Worm (Caenorhabditis elegans): Measurements from ENCODE around the gene ZK938.12.

ZK938.12 gene

ce11 chrII:9831033-9831432 lies at the start of gene ZK938.12:
ZK938.12 (plus strand) TSS chrII:9831333.
- TF ChIP-seq pag-3 (tag; optimal IDR thresholded peaks at IDR 0.05; ENCODE audit: borderline replicate concordance, insufficient read depth) (no peak), zip-4 (GFP tag; optimal IDR thresholded peaks at IDR 0.05) (no peak), dsc-1 (tag; optimal IDR thresholded peaks at IDR 0.05) (no peak), fkh-4 (tag; optimal IDR thresholded peaks at IDR 0.05; ENCODE audit: borderline replicate concordance) (no peak), nhr-237 (tag; optimal IDR thresholded peaks at IDR 0.05) (no peak), egl-27 (tag; optimal IDR thresholded peaks at IDR 0.05) (no peak), ceh-82 (tag; optimal IDR thresholded peaks at IDR 0.05) (no peak), pax-3 (tag; optimal IDR thresholded peaks at IDR 0.05) (no peak), ces-1 (GFP tag; optimal IDR thresholded peaks at IDR 0.05) (no peak), unc-30 (tag; optimal IDR thresholded peaks at IDR 0.05) (no peak), nhr-28 (tag; optimal IDR thresholded peaks at IDR 0.05) (no peak), mep-1 (tag; optimal IDR thresholded peaks at IDR 0.05) (no peak), unc-98 (GFP tag; IDR thresholded peaks at IDR 0.05) (no peak), ceh-90 (tag; optimal IDR thresholded peaks at IDR 0.05) (no peak)

- TF ChIP-seq unc-130 (tag; optimal IDR thresholded peaks at IDR 0.05) (no peak), nhr-20 (tag; optimal IDR thresholded peaks at IDR 0.05) (peak; percentile 38), elt-2 (tag; optimal IDR thresholded peaks at IDR 0.05) (peak; percentile 29)
Observed at ce11 chrII:9781842-9782241, 49.3 kb upstream of the ZK938.12 start, which contains the start of gene cyp-13A1. cyp-13A1 (minus strand) TSS chrII:9781997.

- no peak for TF ChIP-seq nhr-84 (tag; optimal IDR thresholded peaks at IDR 0.05)
- TF ChIP-seq lir-3 (tag; optimal IDR thresholded peaks at IDR 0.05; ENCODE audit: poor library complexity), result no peak
- no peak for TF ChIP-seq sup-37 (GFP tag; optimal IDR thresholded peaks at IDR 0.05)
- no peak for TF ChIP-seq pag-3 (tag; optimal IDR thresholded peaks at IDR 0.05; ENCODE audit: borderline replicate concordance, insufficient read depth)
- no peak for TF ChIP-seq fos-1 (tag; optimal IDR thresholded peaks at IDR 0.05)
Observed at ce11 chrII:9782337-9782736, 48.8 kb upstream of the ZK938.12 start, which contains the start of gene T10B9.14. T10B9.14 (minus strand) TSS chrII:9782437.

ce11 chrII:9786215-9786614 lies 44.9 kb upstream of the ZK938.12 start:
- TF ChIP-seq unc-62 (GFP tag; optimal IDR thresholded peaks at IDR 0.05), result no peak
- no peak for TF ChIP-seq efl-1 (optimal IDR thresholded peaks at IDR 0.05)
- peak in 1 of 2 experiments; percentile 84 for TF ChIP-seq efl-1 (GFP tag; optimal IDR thresholded peaks at IDR 0.05 in 1 of 2)

ce11 chrII:9787395-9788152 lies 43.6 kb upstream of the ZK938.12 start, which contains the start of gene cyp-13A2:
cyp-13A2 (minus strand) TSS chrII:9787629.
- TF ChIP-seq unc-62 (GFP tag; optimal IDR thresholded peaks at IDR 0.05), result no peak
- TF ChIP-seq fos-1 (tag; optimal IDR thresholded peaks at IDR 0.05), result peak; percentile 36
- no peak for TF ChIP-seq Y116A8C.19 (tag; optimal IDR thresholded peaks at IDR 0.05; ENCODE audit: borderline replicate concordance)
- no peak for TF ChIP-seq nhr-28 (tag; optimal IDR thresholded peaks at IDR 0.05)
- TF ChIP-seq ets-5 (GFP tag; IDR thresholded peaks at IDR 0.05), result no peak
- TF ChIP-seq C34B4.2 (tag; optimal IDR thresholded peaks at IDR 0.05), result no peak
- TF ChIP-seq sup-37 (GFP tag; optimal IDR thresholded peaks at IDR 0.05), result no peak
- TF ChIP-seq lin-15B (tag; optimal IDR thresholded peaks at IDR 0.05), result no peak
- no peak for TF ChIP-seq ces-1 (GFP tag; optimal IDR thresholded peaks at IDR 0.05)
- TF ChIP-seq irx-1 (tag; optimal IDR thresholded peaks at IDR 0.05), result peak; percentile 23
- TF ChIP-seq hlh-17 (GFP tag; optimal IDR thresholded peaks at IDR 0.05; ENCODE audit: borderline replicate concordance), result no peak
- no peak for TF ChIP-seq hlh-4 (tag; optimal IDR thresholded peaks at IDR 0.05)
- 0 out of 2 replicates have a peak, but pooled peaks have one; percentile 45 for TF ChIP-seq grh-1 (GFP tag; IDR thresholded peaks at IDR 0.05)
- no peak for TF ChIP-seq zag-1 (tag; optimal IDR thresholded peaks at IDR 0.05)
- peak; percentile 57 for TF ChIP-seq nhr-77 (tag; optimal IDR thresholded peaks at IDR 0.05)
- TF ChIP-seq snpc-4 (tag; optimal IDR thresholded peaks at IDR 0.05), result peak; percentile 98
- peak; percentile 66 for TF ChIP-seq nhr-90 (tag; optimal IDR thresholded peaks at IDR 0.05; ENCODE audit: poor library complexity)
- TF ChIP-seq nhr-76 (tag; optimal IDR thresholded peaks at IDR 0.05), result no peak
- TF ChIP-seq elt-2 (tag; optimal IDR thresholded peaks at IDR 0.05), result peak; percentile 72
- no peak for TF ChIP-seq ztf-4 (tag; optimal IDR thresholded peaks at IDR 0.05)
- TF ChIP-seq mef-2 (tag; optimal IDR thresholded peaks at IDR 0.05), result no peak
- TF ChIP-seq nhr-84 (tag; optimal IDR thresholded peaks at IDR 0.05), result no peak
- peak; percentile 82 for TF ChIP-seq nhr-71 (tag; optimal IDR thresholded peaks at IDR 0.05)
- no peak for TF ChIP-seq mab-9 (GFP tag; IDR thresholded peaks at IDR 0.05)
- TF ChIP-seq C16A3.4 (tag; optimal IDR thresholded peaks at IDR 0.05), result peak; percentile 8
- TF ChIP-seq ceh-63 (GFP tag; optimal IDR thresholded peaks at IDR 0.05), result no peak

Data from whole organism, L1 larva.